Fruit fly (Drosophila melanogaster) S2 (cell line): ENCODE data around the gene SP1173.
A peak's percentile ranks its signal among the peaks of the same experiment; 100 is the strongest.

ENCODE experiments used
- CG8478 ChIP-seq: fragments of >200 bp; optimal IDR thresholded peaks from 2 replicates; lab custom pipeline; 2018
- CTCF ChIP-seq, 2 experiments: fragments of >200 bp; optimal IDR thresholded peaks; 2 replicates each; lab custom pipeline; 2018

dm6 chr3L:6742974-6743345 is 39.6 kb upstream of the SP1173 start, which contains the start of gene dikar:
- TF ChIP-seq CTCF (optimal IDR thresholded peaks at IDR 0.05; lab: Kevin White, UChicago): peak in 1 of 2 experiments; percentile 40
- no peak for TF ChIP-seq CG8478 (lab: Kevin White, UChicago)
